Worm (Caenorhabditis elegans) whole organism, midembryonic: ENCODE measurements around the gene F32H5.3.

Experiments
- cog-1 ChIP-seq: sonication (generic microtip); optimal IDR thresholded peaks from 2 replicates; lab custom pipeline; 2016; ENCODE audit warnings: missing genetic modification characterization, missing compliant biosample characterization
- flt-1 ChIP-seq: fragments of 200-800 bp; sonication (Bioruptor generic); IDR thresholded peaks from 2 replicates; pipeline ENCODE4 v1.3.6; 2022; ENCODE audit warnings: missing genetic modification characterization, missing compliant biosample characterization
- med-1 ChIP-seq: sonication (generic microtip); optimal IDR thresholded peaks from 2 replicates; lab custom pipeline; 2017; ENCODE audit warnings: missing genetic modification characterization, mild to moderate bottlenecking, missing compliant biosample characterization, antibody characterized with exemption, missing genetic modification reagents; ENCODE audit not compliant: insufficient read depth
- ref-1 ChIP-seq: fragments of 200-800 bp; sonication (Bioruptor generic); conservative IDR thresholded peaks from 2 replicates; pipeline ENCODE4 v1.3.6; 2022; ENCODE audit warnings: missing genetic modification reagents, missing genetic modification characterization, missing compliant biosample characterization
- tab-1 ChIP-seq: fragments of 200-800 bp; sonication (Bioruptor generic); IDR thresholded peaks from 2 replicates; pipeline ENCODE4 v1.3.6; 2022; ENCODE audit warnings: missing genetic modification characterization, missing compliant biosample characterization
- ztf-23 ChIP-seq: fragments of 200-800 bp; sonication (Bioruptor generic); IDR thresholded peaks from 2 replicates; pipeline ENCODE4 v1.3.6; 2022; ENCODE audit warnings: missing genetic modification reagents, missing genetic modification characterization, missing compliant biosample characterization
- ztf-29 ChIP-seq: fragments of 200-800 bp; sonication (Bioruptor generic); IDR thresholded peaks from 2 replicates; pipeline ENCODE4 v1.3.6; 2022; ENCODE audit warnings: missing genetic modification reagents, missing genetic modification characterization, missing compliant biosample characterization

DNA sequence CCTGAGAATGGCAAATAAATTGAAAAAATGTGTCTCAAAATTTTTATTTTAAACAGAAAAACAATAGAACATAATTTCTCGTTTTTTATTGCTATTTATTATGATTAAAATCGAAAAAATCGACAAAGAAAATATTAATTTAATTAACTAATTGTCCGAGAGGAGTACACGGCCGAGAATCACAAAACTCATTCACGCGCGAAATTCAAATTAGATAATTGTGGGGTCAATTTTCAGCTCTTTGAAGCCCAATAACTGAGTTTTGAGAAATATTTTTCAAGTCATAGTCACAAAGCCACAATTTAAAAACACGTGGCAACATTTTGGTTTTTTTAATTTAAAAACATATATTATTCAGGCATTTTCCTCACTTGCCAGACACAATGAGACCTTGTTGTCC, 50.0 kb downstream of the F32H5.3 start:
- no peak for TF ChIP-seq ztf-23
- no peak for TF ChIP-seq tab-1 (GFP tag; lab: Robert Waterston, UW)
- no peak for TF ChIP-seq flt-1 (GFP tag; lab: Robert Waterston, UW)
- no peak for TF ChIP-seq ztf-29 (GFP tag; lab: Robert Waterston, UW)
- no peak for TF ChIP-seq med-1 (GFP tag; lab: Kevin White, UChicago)
- no peak for TF ChIP-seq ref-1 (GFP tag; lab: Robert Waterston, UW)
- TF ChIP-seq cog-1 (tag; lab: Kevin White, UChicago) = no peak
